Worm (Caenorhabditis elegans) whole organism, late embryonic: Measurements from ENCODE around the gene F31E3.12.
A peak's percentile ranks its signal among the peaks of the same experiment; 100 is the strongest.

Experiments used
- C08G9.2 ChIP-seq: sonication (generic microtip); optimal IDR thresholded peaks from 2 replicates; lab custom pipeline; 2016; ENCODE audit warnings: mild to moderate bottlenecking, missing genetic modification characterization, moderate library complexity, missing compliant biosample characterization
- F13H6.1 ChIP-seq: sonication (generic microtip); optimal IDR thresholded peaks from 2 replicates; lab custom pipeline; 2016; ENCODE audit warnings: missing genetic modification characterization, missing compliant biosample characterization
- K02D7.2 ChIP-seq: sonication (generic microtip); optimal IDR thresholded peaks from 2 replicates; lab custom pipeline; 2017; ENCODE audit warnings: mild to moderate bottlenecking, missing genetic modification characterization, missing compliant biosample characterization
- T23F11.4 ChIP-seq: fragments of 200-800 bp; sonication (Bioruptor generic); optimal IDR thresholded peaks from 2 replicates; lab custom pipeline; 2018; ENCODE audit warnings: mild to moderate bottlenecking, missing genetic modification characterization, missing compliant biosample characterization
- Y22D7AL.16 ChIP-seq: sonication (generic microtip); optimal IDR thresholded peaks from 2 replicates; lab custom pipeline; 2016; ENCODE audit warnings: missing genetic modification characterization, missing compliant biosample characterization
- ahr-1 ChIP-seq: sonication (generic microtip); optimal IDR thresholded peaks from 2 replicates; lab custom pipeline; 2016; ENCODE audit warnings: missing genetic modification characterization, missing compliant biosample characterization
- ceh-18 ChIP-seq: sonication (generic microtip); optimal IDR thresholded peaks from 2 replicates; lab custom pipeline; 2016; ENCODE audit warnings: missing genetic modification characterization, missing compliant biosample characterization
- ceh-2 ChIP-seq: sonication (generic microtip); optimal IDR thresholded peaks from 2 replicates; lab custom pipeline; 2016; ENCODE audit warnings: missing genotype, missing genetic modification characterization, missing compliant biosample characterization
- ceh-31 ChIP-seq: sonication (generic microtip); optimal IDR thresholded peaks from 2 replicates; lab custom pipeline; 2016; ENCODE audit warnings: missing genetic modification characterization, missing compliant biosample characterization
- ceh-48 ChIP-seq: sonication (generic microtip); optimal IDR thresholded peaks from 2 replicates; lab custom pipeline; 2016; ENCODE audit warnings: missing genetic modification characterization, inconsistent platforms, missing compliant biosample characterization
- ceh-9 ChIP-seq: sonication (generic microtip); optimal IDR thresholded peaks from 2 replicates; lab custom pipeline; 2016; ENCODE audit warnings: mild to moderate bottlenecking, missing genetic modification characterization, inconsistent platforms, missing compliant biosample characterization
- che-1 ChIP-seq: sonication (generic microtip); optimal IDR thresholded peaks from 2 replicates; lab custom pipeline; 2016; ENCODE audit warnings: mild to moderate bottlenecking, missing genetic modification characterization, missing compliant biosample characterization
- dmd-4 ChIP-seq: sonication (generic microtip); optimal IDR thresholded peaks from 2 replicates; lab custom pipeline; 2016; ENCODE audit warnings: borderline replicate concordance, missing genetic modification characterization, missing compliant biosample characterization
- dve-1 ChIP-seq: sonication (generic microtip); optimal IDR thresholded peaks from 2 replicates; lab custom pipeline; 2017; ENCODE audit warnings: antibody characterized with exemption, mild to moderate bottlenecking, missing genetic modification characterization, missing compliant biosample characterization
- elt-2 ChIP-seq: sonication (generic microtip); optimal IDR thresholded peaks from 2 replicates; lab custom pipeline; 2016; ENCODE audit warnings: missing genetic modification reagents, missing genetic modification characterization, missing compliant biosample characterization
- elt-4 ChIP-seq: sonication (generic microtip); optimal IDR thresholded peaks from 2 replicates; lab custom pipeline; 2016; ENCODE audit warnings: missing genetic modification characterization, missing compliant biosample characterization
- eyg-1 ChIP-seq: sonication (generic microtip); optimal IDR thresholded peaks from 2 replicates; lab custom pipeline; 2016; ENCODE audit warnings: missing genotype, missing genetic modification characterization, missing compliant biosample characterization
- fax-1 ChIP-seq: sonication (generic microtip); optimal IDR thresholded peaks from 2 replicates; lab custom pipeline; 2016; ENCODE audit warnings: missing genotype, missing genetic modification characterization, missing compliant biosample characterization
- hlh-15 ChIP-seq: sonication (generic microtip); optimal IDR thresholded peaks from 2 replicates; lab custom pipeline; 2016; ENCODE audit warnings: missing genetic modification characterization, missing compliant biosample characterization
- hlh-30 ChIP-seq: sonication (generic microtip); optimal IDR thresholded peaks from 2 replicates; lab custom pipeline; 2017; ENCODE audit warnings: antibody characterized with exemption, missing genetic modification characterization, missing compliant biosample characterization; ENCODE audit not compliant: insufficient read depth
- lin-11 ChIP-seq: fragments of 200-800 bp; sonication (Bioruptor generic); optimal IDR thresholded peaks from 2 replicates; lab custom pipeline; 2018; ENCODE audit warnings: mild to moderate bottlenecking, missing genetic modification characterization, missing compliant biosample characterization
- nfya-1 ChIP-seq: sonication (generic microtip); optimal IDR thresholded peaks from 2 replicates; lab custom pipeline; 2017; ENCODE audit warnings: missing genetic modification characterization, mild to moderate bottlenecking, missing compliant biosample characterization, antibody characterized with exemption, moderate library complexity
- nhr-11 ChIP-seq: fragments of 150-350 bp; optimal IDR thresholded peaks from 2 replicates; lab custom pipeline; 2014; ENCODE audit warnings: missing biosample characterization, missing genetic modification characterization
- npax-4 ChIP-seq: sonication (generic microtip); optimal IDR thresholded peaks from 2 replicates; lab custom pipeline; 2016; ENCODE audit warnings: missing genetic modification characterization, missing compliant biosample characterization
- odd-2 ChIP-seq: sonication (generic microtip); optimal IDR thresholded peaks from 2 replicates; lab custom pipeline; 2017; ENCODE audit warnings: antibody characterized with exemption, mild to moderate bottlenecking, missing genetic modification characterization, missing compliant biosample characterization
- pha-4 ChIP-seq: fragments of 150-350 bp; optimal IDR thresholded peaks from 2 replicates; lab custom pipeline; 2018; ENCODE audit warnings: missing biosample characterization, missing genetic modification reagents, missing genetic modification characterization
- pqm-1 ChIP-seq: sonication (generic microtip); optimal IDR thresholded peaks from 2 replicates; lab custom pipeline; 2016; ENCODE audit warnings: missing genetic modification characterization, missing compliant biosample characterization
- rnt-1 ChIP-seq: sonication (generic microtip); optimal IDR thresholded peaks from 2 replicates; lab custom pipeline; 2016; ENCODE audit warnings: missing genetic modification characterization, missing compliant biosample characterization
- sdc-2 ChIP-seq: sonication (generic microtip); optimal IDR thresholded peaks from 2 replicates; lab custom pipeline; 2016; ENCODE audit warnings: missing genotype, missing genetic modification characterization, missing compliant biosample characterization
- sox-4 ChIP-seq: sonication (generic microtip); optimal IDR thresholded peaks from 2 replicates; lab custom pipeline; 2017; ENCODE audit warnings: mild to moderate bottlenecking, missing genetic modification characterization, inconsistent platforms, missing compliant biosample characterization
- syd-9 ChIP-seq: sonication (generic microtip); optimal IDR thresholded peaks from 2 replicates; lab custom pipeline; 2016; ENCODE audit warnings: mild to moderate bottlenecking, missing genetic modification characterization, moderate library complexity, missing compliant biosample characterization
- tbx-2 ChIP-seq: sonication (generic microtip); optimal IDR thresholded peaks from 2 replicates; lab custom pipeline; 2016; ENCODE audit warnings: missing genetic modification characterization, missing compliant biosample characterization
- unc-42 ChIP-seq: sonication (generic microtip); optimal IDR thresholded peaks from 2 replicates; lab custom pipeline; 2016; ENCODE audit warnings: missing genotype, missing genetic modification characterization, missing compliant biosample characterization
- unc-55 ChIP-seq: sonication (generic microtip); optimal IDR thresholded peaks from 2 replicates; lab custom pipeline; 2017; ENCODE audit warnings: missing biosample characterization, missing genetic modification reagents, missing genetic modification characterization

Gene F31E3.12

ce11 chrIII:6958674-6959241 is 10.4 kb upstream of the F31E3.12 start:
- TF ChIP-seq ceh-2 (tag; lab: Kevin White, UChicago), result no peak
- no peak for TF ChIP-seq che-1 (tag; lab: Kevin White, UChicago)
- no peak for TF ChIP-seq sox-4 (tag; lab: Kevin White, UChicago)
- no peak for TF ChIP-seq F13H6.1
- TF ChIP-seq tbx-2, result no peak
- no peak for TF ChIP-seq dve-1 (tag; lab: Kevin White, UChicago)
- no peak for TF ChIP-seq syd-9 (tag; lab: Kevin White, UChicago)
- TF ChIP-seq sdc-2, result no peak
- no peak for TF ChIP-seq C08G9.2 (tag; lab: Kevin White, UChicago)
- TF ChIP-seq lin-11, result no peak
- no peak for TF ChIP-seq ahr-1 (tag; lab: Kevin White, UChicago)
- TF ChIP-seq T23F11.4 (GFP tag; lab: Kevin White, UChicago), result no peak
- no peak for TF ChIP-seq ceh-9 (tag; lab: Kevin White, UChicago)
- TF ChIP-seq dmd-4, result no peak
- no peak for TF ChIP-seq npax-4
- no peak for TF ChIP-seq hlh-15
- TF ChIP-seq elt-2 (tag; lab: Kevin White, UChicago), result no peak
- TF ChIP-seq ceh-48, result no peak
- TF ChIP-seq eyg-1 (tag; lab: Kevin White, UChicago), result no peak
- TF ChIP-seq, all 69 proteins: peak for 0

ce11 chrIII:6961167-6961566 is 8.0 kb upstream of the F31E3.12 start:
- TF ChIP-seq odd-2 (tag; lab: Kevin White, UChicago) (peak; percentile 20), fax-1 (tag; lab: Kevin White, UChicago) (no peak), pha-4 (tag; lab: Kevin White, UChicago) (no peak), nfya-1 (tag; lab: Kevin White, UChicago) (peak; percentile 52), nhr-11 (no peak), ceh-18 (tag; lab: Kevin White, UChicago) (no peak)

- TF ChIP-seq odd-2 (tag; lab: Kevin White, UChicago) (no peak), elt-4 (tag; lab: Kevin White, UChicago) (no peak), unc-55 (GFP tag; lab: Kevin White, UChicago) (peak; percentile 33), elt-2 (tag; lab: Kevin White, UChicago) (peak; percentile 43)
Measured at ce11 chrIII:6961937-6962504, 7.2 kb upstream of the F31E3.12 start, which contains the start of the genes rpn-6.1 and F57B9.1. TSS of gene rpn-6.1 (minus strand) at chrIII:6962001. TSS of gene F57B9.1 (plus strand) at chrIII:6962090.

ce11 chrIII:6968080-6968639 is 1.0 kb upstream of the F31E3.12 start, which contains the start of gene panl-2:
TSS of gene panl-2 (minus strand) at chrIII:6968130.
- peak; percentile 44 for TF ChIP-seq nfya-1 (tag; lab: Kevin White, UChicago)
- peak; percentile 82 for TF ChIP-seq hlh-30
- no peak for TF ChIP-seq nhr-11

ce11 chrIII:6968655-6969054 is 535 bp upstream of the F31E3.12 start:
- TF ChIP-seq pqm-1 (no peak), elt-2 (tag; lab: Kevin White, UChicago) (no peak), ceh-31 (tag; lab: Kevin White, UChicago) (no peak), eyg-1 (tag; lab: Kevin White, UChicago) (no peak), hlh-30 (no peak), pha-4 (tag; lab: Kevin White, UChicago) (no peak), rnt-1 (tag; lab: Kevin White, UChicago) (no peak), K02D7.2 (tag; lab: Kevin White, UChicago) (no peak), Y22D7AL.16 (tag; lab: Kevin White, UChicago) (no peak), hlh-15 (no peak), ahr-1 (tag; lab: Kevin White, UChicago) (no peak), unc-42 (tag; lab: Kevin White, UChicago) (no peak), syd-9 (tag; lab: Kevin White, UChicago) (no peak), che-1 (tag; lab: Kevin White, UChicago) (no peak)
